Fruit fly (Drosophila melanogaster) whole organism, embryonic: ENCODE data around the gene Cyfip.

Experiments used
- Blimp-1 ChIP-seq: fragments of 200-800 bp; sonication (Bioruptor generic); optimal IDR thresholded peaks from 3 replicates; lab custom pipeline; 2018; ENCODE audit warnings: missing biosample characterization, missing genetic modification characterization, mild to moderate bottlenecking, moderate library complexity, missing genetic modification reagents
- CG10147 ChIP-seq: fragments of 200-800 bp; sonication (Bioruptor generic); optimal IDR thresholded peaks from 2 replicates; lab custom pipeline; 2019; ENCODE audit warnings: missing biosample characterization, mild to moderate bottlenecking, missing genetic modification characterization, moderate library complexity
- CG10979 ChIP-seq: fragments of 200-800 bp; sonication (Bioruptor generic); optimal IDR thresholded peaks from 2 replicates; lab custom pipeline; 2018; ENCODE audit warnings: missing biosample characterization, mild to moderate bottlenecking, missing genetic modification characterization, moderate library complexity
- CG13123 ChIP-seq: fragments of 200-800 bp; sonication (Bioruptor generic); optimal IDR thresholded peaks from 2 replicates; lab custom pipeline; 2016; ENCODE audit warnings: missing biosample characterization, missing genetic modification characterization
- CG15269 ChIP-seq: fragments of 200-800 bp; sonication (Bioruptor generic); optimal IDR thresholded peaks from 2 replicates; lab custom pipeline; 2018; ENCODE audit warnings: missing biosample characterization, mild to moderate bottlenecking, missing genetic modification characterization, moderate library complexity
- CG15479 ChIP-seq: fragments of 200-800 bp; sonication (Bioruptor generic); optimal IDR thresholded peaks from 3 replicates; lab custom pipeline; 2019; ENCODE audit warnings: missing biosample characterization, mild to moderate bottlenecking, missing genetic modification characterization, moderate library complexity
- CG17802 ChIP-seq: fragments of 200-800 bp; sonication (Bioruptor generic); optimal IDR thresholded peaks from 2 replicates; lab custom pipeline; 2018; ENCODE audit warnings: missing biosample characterization, mild to moderate bottlenecking, missing genetic modification characterization, moderate library complexity
- CG18011 ChIP-seq: fragments of 200-800 bp; sonication (Bioruptor generic); optimal IDR thresholded peaks from 2 replicates; lab custom pipeline; 2017; ENCODE audit warnings: missing biosample characterization, missing genetic modification characterization, mild to moderate bottlenecking, moderate library complexity, missing genotype
- CG18599 ChIP-seq: fragments of 200-800 bp; sonication (Bioruptor generic); optimal IDR thresholded peaks from 3 replicates; lab custom pipeline; 2017; ENCODE audit warnings: missing biosample characterization, missing genetic modification characterization, mild to moderate bottlenecking, moderate library complexity, missing genetic modification reagents
- CG18764 ChIP-seq: fragments of 200-800 bp; sonication (Bioruptor generic); optimal IDR thresholded peaks from 3 replicates; lab custom pipeline; 2016; ENCODE audit warnings: missing biosample characterization, missing genetic modification characterization
- CG2120 ChIP-seq: fragments of 200-800 bp; sonication (Bioruptor generic); optimal IDR thresholded peaks from 3 replicates; lab custom pipeline; 2016; ENCODE audit warnings: missing biosample characterization, missing genetic modification characterization
- CG2678 ChIP-seq: fragments of 200-800 bp; sonication (Bioruptor generic); optimal IDR thresholded peaks from 3 replicates; lab custom pipeline; 2019; ENCODE audit warnings: missing biosample characterization, mild to moderate bottlenecking, missing genetic modification characterization, moderate library complexity
- CG3281 ChIP-seq: fragments of 200-800 bp; sonication (Bioruptor generic); optimal IDR thresholded peaks from 3 replicates; lab custom pipeline; 2017; ENCODE audit warnings: missing biosample characterization, mild to moderate bottlenecking, missing genetic modification characterization
- CG33557 ChIP-seq: fragments of 200-800 bp; sonication (Bioruptor generic); optimal IDR thresholded peaks from 2 replicates; lab custom pipeline; 2019; ENCODE audit warnings: missing biosample characterization, mild to moderate bottlenecking, missing genetic modification characterization, moderate library complexity
- CG6175 ChIP-seq: fragments of 200-800 bp; sonication (Bioruptor generic); IDR thresholded peaks from 3 replicates; pipeline ENCODE4 v1.3.6; 2022; ENCODE audit warnings: missing biosample characterization, missing genetic modification characterization
- CG6254 ChIP-seq: fragments of 200-800 bp; sonication (Bioruptor generic); optimal IDR thresholded peaks from 3 replicates; lab custom pipeline; 2017; ENCODE audit warnings: mild to moderate bottlenecking, missing biosample characterization, missing genetic modification reagents, missing genetic modification characterization
- CG8281 ChIP-seq: fragments of 200-800 bp; sonication (Bioruptor generic); optimal IDR thresholded peaks from 2 replicates; lab custom pipeline; 2018; ENCODE audit warnings: missing biosample characterization, mild to moderate bottlenecking, missing genetic modification characterization, moderate library complexity
- Camta ChIP-seq: fragments of 200-800 bp; sonication (Bioruptor generic); optimal IDR thresholded peaks from 2 replicates; lab custom pipeline; 2016; ENCODE audit warnings: missing biosample characterization, missing genetic modification characterization
- CkIIα-i1 ChIP-seq: fragments of 200-800 bp; sonication (Bioruptor generic); IDR thresholded peaks from 2 replicates; pipeline ENCODE4 v1.3.6; 2022; ENCODE audit warnings: missing biosample characterization, missing genetic modification characterization
- Dek ChIP-seq: fragments of 200-800 bp; sonication (Bioruptor generic); optimal IDR thresholded peaks from 3 replicates; lab custom pipeline; 2019; ENCODE audit warnings: missing biosample characterization, mild to moderate bottlenecking, missing genetic modification characterization, moderate library complexity
- E2f1 ChIP-seq: fragments of 200-800 bp; sonication (Bioruptor generic); IDR thresholded peaks from 2 replicates; pipeline ENCODE4 v1.3.6; 2022; ENCODE audit warnings: missing biosample characterization, missing genetic modification characterization
- Eip74EF ChIP-seq, 2 experiments: fragments of 200-800 bp in 1 of 2; fragments of >200 bp in 1 of 2; sonication (Bioruptor generic) in 1 of 2; optimal IDR thresholded peaks; 2 replicates each; lab custom pipeline; 2017 to 2019; ENCODE audit warnings: missing biosample characterization in 2 of 2, missing genetic modification characterization in 2 of 2, mild to moderate bottlenecking in 1 of 2, moderate library complexity in 1 of 2
- HHEX ChIP-seq: fragments of 200-800 bp; sonication (Bioruptor generic); optimal IDR thresholded peaks from 3 replicates; lab custom pipeline; 2017; ENCODE audit warnings: missing biosample characterization, mild to moderate bottlenecking, missing genetic modification characterization, missing genetic modification reagents
- HLH54F ChIP-seq: fragments of 200-800 bp; sonication (Bioruptor generic); optimal IDR thresholded peaks from 3 replicates; lab custom pipeline; 2016; ENCODE audit warnings: missing biosample characterization, missing genetic modification characterization
- Hr39 ChIP-seq: fragments of >200 bp; optimal IDR thresholded peaks from 2 replicates; lab custom pipeline; 2017
- MESR4 ChIP-seq: fragments of 200-800 bp; sonication (Bioruptor generic); optimal IDR thresholded peaks from 2 replicates; lab custom pipeline; 2018; ENCODE audit warnings: missing biosample characterization, mild to moderate bottlenecking, missing genetic modification characterization, moderate library complexity
- Med ChIP-seq: fragments of 200-800 bp; sonication (Bioruptor generic); peaks from one replicate; lab custom pipeline; 2016; ENCODE audit warnings: missing biosample characterization, missing genetic modification characterization, mild to moderate bottlenecking, inconsistent platforms, moderate library complexity
- Meics ChIP-seq: fragments of 200-800 bp; sonication (Bioruptor generic); optimal IDR thresholded peaks from 2 replicates; lab custom pipeline; 2017; ENCODE audit warnings: missing biosample characterization, mild to moderate bottlenecking, missing genetic modification characterization
- Myb ChIP-seq: fragments of 200-800 bp; sonication (Bioruptor generic); optimal IDR thresholded peaks from 2 replicates; lab custom pipeline; 2016; ENCODE audit warnings: missing biosample characterization, missing genetic modification characterization
- Sox100B ChIP-seq: fragments of 200-800 bp; sonication (Bioruptor generic); optimal IDR thresholded peaks from 3 replicates; lab custom pipeline; 2018; ENCODE audit warnings: missing biosample characterization, mild to moderate bottlenecking, missing genetic modification characterization
- Trl ChIP-seq, 3 experiments: fragments of >200 bp in 2 of 3; fragments of 200-800 bp in 1 of 3; sonication (Bioruptor generic) in 1 of 3; optimal IDR thresholded peaks; 2 replicates in 1 of 3; 3 replicates in 2 of 3; lab custom pipeline; 2016 to 2017; ENCODE audit warnings: missing biosample characterization in 1 of 3, missing genetic modification characterization in 1 of 3
- Xrp1 ChIP-seq: fragments of 200-800 bp; sonication (Bioruptor generic); IDR thresholded peaks from 2 replicates; pipeline ENCODE4 v1.3.6; 2022; ENCODE audit warnings: missing biosample characterization, missing genetic modification characterization
- crc ChIP-seq: fragments of 200-800 bp; sonication (Bioruptor generic); optimal IDR thresholded peaks from 2 replicates; lab custom pipeline; 2016; ENCODE audit warnings: missing biosample characterization, missing genetic modification characterization
- crol ChIP-seq: fragments of 200-800 bp; sonication (Bioruptor generic); IDR thresholded peaks from 2 replicates; pipeline ENCODE4 v1.3.6; 2022; ENCODE audit warnings: missing biosample characterization, missing genetic modification characterization
- danr ChIP-seq: fragments of 200-800 bp; sonication (Bioruptor generic); IDR thresholded peaks from 2 replicates; pipeline ENCODE4 v1.3.6; 2022; ENCODE audit warnings: missing biosample characterization, missing genetic modification characterization
- exex ChIP-seq: fragments of 200-800 bp; sonication (Bioruptor generic); optimal IDR thresholded peaks from 4 replicates; lab custom pipeline; 2018; ENCODE audit warnings: missing biosample characterization, mild to moderate bottlenecking, missing genetic modification characterization, moderate library complexity
- fd96Cb ChIP-seq: fragments of 200-800 bp; sonication (Bioruptor generic); optimal IDR thresholded peaks from 2 replicates; lab custom pipeline; 2018; ENCODE audit warnings: missing biosample characterization, mild to moderate bottlenecking, missing genetic modification characterization, moderate library complexity
- gro ChIP-seq: fragments of 200-800 bp; sonication (Bioruptor generic); optimal IDR thresholded peaks from 2 replicates; lab custom pipeline; 2016; ENCODE audit warnings: missing biosample characterization, missing genetic modification characterization
- gsb-n ChIP-seq: fragments of 200-800 bp; sonication (Bioruptor generic); optimal IDR thresholded peaks from 3 replicates; lab custom pipeline; 2018; ENCODE audit warnings: missing biosample characterization, mild to moderate bottlenecking, missing genetic modification characterization
- hkb ChIP-seq, 2 experiments: fragments of 200-800 bp in 1 of 2; fragments of >200 bp in 1 of 2; sonication (Bioruptor generic) in 1 of 2; IDR thresholded peaks in 1 of 2; optimal IDR thresholded peaks in 1 of 2; 2 replicates each; pipeline versions ENCODE4 v1.3.6 to Lab custom; 2017 to 2022; ENCODE audit warnings: missing biosample characterization in 1 of 2, missing genetic modification characterization in 1 of 2
- ind ChIP-seq: fragments of 200-800 bp; sonication (Bioruptor generic); optimal IDR thresholded peaks from 3 replicates; lab custom pipeline; 2016; ENCODE audit warnings: missing biosample characterization, missing genetic modification characterization
- org-1 ChIP-seq: fragments of 200-800 bp; sonication (Bioruptor generic); optimal IDR thresholded peaks from 2 replicates; lab custom pipeline; 2017; ENCODE audit warnings: missing biosample characterization, missing genetic modification characterization
- pho ChIP-seq: fragments of 200-800 bp; sonication (Bioruptor generic); optimal IDR thresholded peaks from 2 replicates; lab custom pipeline; 2016; ENCODE audit warnings: missing biosample characterization, missing genetic modification characterization
- phol ChIP-seq: fragments of 200-800 bp; sonication (Bioruptor generic); optimal IDR thresholded peaks from 3 replicates; lab custom pipeline; 2018; ENCODE audit warnings: missing biosample characterization, mild to moderate bottlenecking, missing genetic modification characterization, moderate library complexity
- sens ChIP-seq: fragments of 200-800 bp; sonication (Bioruptor generic); peaks from one replicate; lab custom pipeline; 2016; ENCODE audit warnings: missing biosample characterization, missing genetic modification characterization
- stwl ChIP-seq: fragments of 200-800 bp; sonication (Bioruptor generic); optimal IDR thresholded peaks from 3 replicates; lab custom pipeline; 2018; ENCODE audit warnings: missing biosample characterization, mild to moderate bottlenecking, missing genetic modification characterization, moderate library complexity
- zfh2 ChIP-seq: fragments of 200-800 bp; sonication (Bioruptor generic); optimal IDR thresholded peaks from 2 replicates; lab custom pipeline; 2016; ENCODE audit warnings: missing biosample characterization, missing genetic modification characterization

The Cyfip gene

DNA sequence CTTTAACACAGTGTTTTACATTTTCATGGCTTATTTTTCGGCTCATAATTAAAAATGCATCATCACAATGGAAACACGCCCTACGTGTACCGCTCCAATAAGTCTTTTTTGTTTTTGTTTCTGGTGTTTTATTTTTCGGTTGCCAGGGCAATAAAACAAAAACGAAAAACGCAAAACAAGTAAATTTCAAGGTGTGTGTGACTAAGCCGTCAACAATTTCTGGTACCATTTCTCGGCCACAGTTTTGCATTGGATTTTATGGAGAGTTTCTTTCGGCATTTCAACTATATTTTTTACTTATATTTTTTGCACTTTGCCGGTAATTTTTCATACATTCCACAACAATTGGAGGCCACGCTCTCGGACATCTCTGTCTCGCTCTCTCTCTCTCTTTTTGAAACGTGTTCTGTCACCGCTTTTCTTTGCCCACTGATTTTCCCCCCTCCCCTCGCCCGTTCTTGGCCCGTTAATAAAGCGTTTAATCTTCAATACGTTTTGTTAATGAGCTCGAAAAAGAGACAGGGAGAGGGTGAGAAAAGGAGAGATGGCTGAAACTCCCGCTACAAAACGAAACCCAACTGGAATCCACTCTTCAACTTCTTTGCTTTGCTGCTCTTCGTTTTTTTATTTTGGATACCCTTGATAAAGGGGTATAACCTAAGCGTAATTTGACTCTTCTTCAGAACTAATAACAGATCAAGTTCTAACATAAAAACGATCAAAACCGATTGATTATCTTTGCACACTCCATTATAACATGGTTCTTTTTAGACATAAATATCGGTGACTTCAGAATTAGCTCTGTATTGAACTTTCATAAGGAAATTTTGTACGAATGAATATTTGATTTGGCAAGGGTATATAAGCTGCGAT is 39.8 kb upstream of the Cyfip start (continued):
- no peak for TF ChIP-seq MESR4 (GFP tag; lab: Kevin White, UChicago)
- peak; percentile 33 for TF ChIP-seq Meics (GFP tag; lab: Kevin White, UChicago)
- TF ChIP-seq org-1 = no peak
- TF ChIP-seq CG17802 (tag; lab: Kevin White, UChicago) = no peak
- peak; percentile 7 for TF ChIP-seq Myb (GFP tag; lab: Kevin White, UChicago)
- no peak for TF ChIP-seq CG18764 (GFP tag; lab: Kevin White, UChicago)
- TF ChIP-seq HHEX (GFP tag; lab: Kevin White, UChicago) = peak; percentile 7
- peak; percentile 3 for TF ChIP-seq CG6254 (GFP tag; lab: Kevin White, UChicago)
- TF ChIP-seq pho (GFP tag; lab: Kevin White, UChicago) = no peak
- TF ChIP-seq Sox100B (GFP tag; lab: Kevin White, UChicago) = peak; percentile 29
- TF ChIP-seq E2f1 (GFP tag; lab: Robert Waterston, UW) = no peak
- TF ChIP-seq CG15479 (GFP tag; lab: Kevin White, UChicago) = no peak
- TF ChIP-seq hkb (optimal IDR thresholded peaks at IDR 0.05; lab: Kevin White, UChicago) = no peak
- peak; percentile 20; the same call in 1 of the 2 replicates for TF ChIP-seq hkb (GFP tag; IDR thresholded peaks at IDR 0.05; lab: Robert Waterston, UW)
- TF ChIP-seq Blimp-1 (GFP tag; lab: Kevin White, UChicago) = peak; percentile 23
- TF ChIP-seq CkIIα-i1 = no peak
- peak; percentile 13 for TF ChIP-seq Dek (tag; lab: Kevin White, UChicago)
- peak; percentile 31 for TF ChIP-seq CG18599
- peak; percentile 45 for TF ChIP-seq CG2120 (GFP tag; lab: Kevin White, UChicago)
- peak; percentile 81 for TF ChIP-seq Med
- TF ChIP-seq CG18011 (GFP tag; lab: Kevin White, UChicago) = no peak
- no peak for TF ChIP-seq CG13123 (GFP tag; lab: Kevin White, UChicago)
- TF ChIP-seq CG6175 (GFP tag; lab: Robert Waterston, UW) = no peak
- peak in 1 of 2 experiments; percentile 25 for TF ChIP-seq Eip74EF (GFP tag; optimal IDR thresholded peaks at IDR 0.05; lab: Kevin White, UChicago)
- no peak for TF ChIP-seq CG33557 (GFP tag; lab: Kevin White, UChicago)
- no peak for TF ChIP-seq Hr39 (lab: Kevin White, UChicago)
- TF ChIP-seq Xrp1 (GFP tag; lab: Robert Waterston, UW) = no peak
- no peak for TF ChIP-seq danr
- TF ChIP-seq fd96Cb (tag; lab: Kevin White, UChicago) = peak; percentile 25
- TF ChIP-seq stwl (tag; lab: Kevin White, UChicago) = no peak
- TF ChIP-seq gsb-n (tag; lab: Kevin White, UChicago) = peak; percentile 46
- peak; percentile 51 for TF ChIP-seq phol (tag; lab: Kevin White, UChicago)
- peak; percentile 19 for TF ChIP-seq CG10147 (GFP tag; lab: Kevin White, UChicago)
- peak; percentile 43 for TF ChIP-seq CG3281 (GFP tag; lab: Kevin White, UChicago)
- TF ChIP-seq sens = peak; percentile 77
- no peak for TF ChIP-seq Camta (GFP tag; lab: Kevin White, UChicago)
- TF ChIP-seq gro (GFP tag; lab: Kevin White, UChicago) = no peak
- TF ChIP-seq CG15269 (tag; lab: Kevin White, UChicago) = peak; percentile 1
- TF ChIP-seq HLH54F (GFP tag; lab: Kevin White, UChicago) = no peak
- TF ChIP-seq CG8281 (tag; lab: Kevin White, UChicago) = no peak
- peak; percentile 32 for TF ChIP-seq zfh2
- TF ChIP-seq crc (GFP tag; lab: Kevin White, UChicago) = peak; percentile 11
- no peak for TF ChIP-seq exex (tag; lab: Kevin White, UChicago)
- peak; percentile 25 for TF ChIP-seq CG10979 (tag; lab: Kevin White, UChicago)
- peak; percentile 12 for TF ChIP-seq ind (GFP tag; lab: Kevin White, UChicago)
- peak; percentile 54 for TF ChIP-seq CG2678 (tag; lab: Kevin White, UChicago)
- TF ChIP-seq Trl (optimal IDR thresholded peaks at IDR 0.05; lab: Kevin White, UChicago) = peak; percentile 15 to 45
- TF ChIP-seq Trl (GFP tag; optimal IDR thresholded peaks at IDR 0.05; lab: Kevin White, UChicago) = no peak
- peak; percentile 11; the same call in 1 of the 2 replicates for TF ChIP-seq crol (GFP tag; lab: Robert Waterston, UW)
